Worm (Caenorhabditis elegans) whole organism, dauer: ENCODE measurements around the gene acy-4.

ENCODE experiments used
- unc-62 ChIP-seq: sonication (generic microtip); optimal IDR thresholded peaks from 2 replicates; lab custom pipeline; 2017; ENCODE audit warnings: missing biosample characterization, missing genetic modification reagents, missing genetic modification characterization

acy-4 gene

DNA sequence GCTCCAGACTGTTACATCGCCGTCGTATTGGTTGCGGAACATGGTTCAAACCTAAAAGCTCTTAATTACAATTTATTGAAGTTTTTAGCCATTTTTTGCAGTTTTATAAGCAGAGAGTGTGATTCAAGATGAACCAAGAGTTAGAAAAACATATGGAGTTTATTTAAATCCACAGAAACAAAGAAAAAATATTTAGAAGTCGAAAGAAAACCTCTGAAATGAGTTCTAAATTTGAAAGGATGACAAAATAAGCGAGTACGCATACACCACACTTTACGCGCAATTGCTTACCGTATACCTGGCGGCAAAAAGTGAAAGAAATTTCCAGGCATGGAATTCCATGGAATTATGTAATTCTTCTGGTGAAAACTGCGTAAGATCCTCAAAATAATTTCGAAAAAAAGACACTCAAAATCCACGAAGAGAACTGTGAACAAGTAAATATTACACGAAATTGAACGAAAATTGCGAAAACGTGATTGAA is 46.4 kb downstream of the acy-4 start, which contains the start of gene pas-6:
Gene pas-6, minus strand, starts transcription at position 51 of the 484 bp plus-strand sequence.
- TF ChIP-seq unc-62 (GFP tag; lab: Kevin White, UChicago) = no peak

DNA sequence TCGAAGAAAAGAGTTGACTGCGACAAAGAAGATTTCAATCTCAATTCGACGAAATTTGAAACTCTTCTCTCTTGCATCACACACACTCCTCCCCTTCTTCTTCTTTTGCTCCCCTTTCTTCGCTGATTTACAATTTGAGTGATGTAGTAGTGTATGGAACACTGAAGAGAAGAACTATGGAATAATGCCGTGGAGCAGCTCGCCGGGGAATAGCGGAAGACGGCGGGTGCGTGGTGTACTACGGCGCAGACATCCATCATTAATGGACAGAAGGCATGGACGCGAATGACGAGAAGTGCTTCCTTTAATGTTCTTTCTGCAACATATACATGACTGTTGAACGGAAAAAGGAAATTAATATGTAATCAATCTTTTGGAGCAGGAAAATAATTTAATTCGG is 47.8 kb downstream of the acy-4 start:
- no peak for TF ChIP-seq unc-62 (GFP tag; lab: Kevin White, UChicago)

DNA sequence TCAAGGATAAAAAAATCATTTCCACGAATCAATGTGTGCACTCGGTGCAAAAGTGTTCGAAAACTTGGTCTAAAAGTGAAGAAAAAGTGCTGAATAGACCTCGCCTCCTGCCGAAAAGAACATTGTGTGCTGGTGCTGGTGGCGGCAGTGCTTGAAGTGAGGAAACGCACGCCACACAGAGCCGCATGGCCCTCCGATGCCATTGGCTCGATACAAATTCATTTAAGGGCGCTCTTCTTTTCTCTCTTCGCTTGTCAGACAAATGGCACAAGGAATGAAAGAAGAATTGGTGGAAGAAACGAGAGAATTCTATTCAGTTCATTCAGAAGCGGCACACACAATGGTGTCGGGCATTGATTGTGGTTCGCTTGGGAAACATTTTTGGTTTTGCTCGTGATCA is 48.4 kb downstream of the acy-4 start:
- TF ChIP-seq unc-62 (GFP tag; lab: Kevin White, UChicago) = no peak

DNA sequence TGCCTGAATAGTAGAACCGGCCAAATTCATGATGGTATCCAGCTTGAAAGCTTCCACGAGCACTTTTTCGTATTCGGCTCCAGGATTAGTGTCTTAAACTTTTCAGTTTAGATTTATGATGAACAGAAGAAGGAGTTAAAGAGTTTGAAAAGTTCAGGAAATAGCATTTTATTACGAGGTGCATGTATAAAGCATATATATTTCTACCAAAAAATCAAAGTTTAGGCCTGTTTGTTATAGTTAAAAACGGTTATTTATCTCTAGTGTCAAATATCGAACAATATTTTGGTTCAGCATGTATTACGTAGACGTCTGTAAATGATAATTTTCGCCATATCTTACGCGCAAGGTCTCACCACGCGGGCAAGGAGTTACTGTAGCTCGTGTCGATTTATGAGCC is 49.4 kb downstream of the acy-4 start, which contains the start of gene klc-2:
Gene klc-2, minus strand, starts transcription at position 101 of the 400 bp plus-strand sequence.
- TF ChIP-seq unc-62 (GFP tag; lab: Kevin White, UChicago) = no peak

DNA sequence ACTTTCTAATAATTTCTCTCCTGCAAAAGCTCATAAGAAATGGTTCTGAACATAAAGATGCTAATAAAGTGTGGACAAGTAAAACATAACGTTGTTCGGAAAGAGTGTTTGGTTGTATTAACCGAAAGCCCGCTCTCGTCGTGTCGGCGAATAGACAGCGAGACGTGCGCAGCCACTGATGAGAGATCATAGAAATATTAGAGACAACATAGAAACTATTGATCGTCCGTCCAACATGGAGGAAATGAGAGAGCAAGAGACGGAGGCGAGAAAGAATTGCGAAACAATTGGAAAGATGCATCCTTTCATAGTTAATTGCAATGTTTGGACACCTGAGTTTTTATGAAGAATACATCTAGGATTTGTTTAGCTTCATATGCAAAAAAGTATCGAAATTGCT is 50.2 kb downstream of the acy-4 start:
- no peak for TF ChIP-seq unc-62 (GFP tag; lab: Kevin White, UChicago)

DNA sequence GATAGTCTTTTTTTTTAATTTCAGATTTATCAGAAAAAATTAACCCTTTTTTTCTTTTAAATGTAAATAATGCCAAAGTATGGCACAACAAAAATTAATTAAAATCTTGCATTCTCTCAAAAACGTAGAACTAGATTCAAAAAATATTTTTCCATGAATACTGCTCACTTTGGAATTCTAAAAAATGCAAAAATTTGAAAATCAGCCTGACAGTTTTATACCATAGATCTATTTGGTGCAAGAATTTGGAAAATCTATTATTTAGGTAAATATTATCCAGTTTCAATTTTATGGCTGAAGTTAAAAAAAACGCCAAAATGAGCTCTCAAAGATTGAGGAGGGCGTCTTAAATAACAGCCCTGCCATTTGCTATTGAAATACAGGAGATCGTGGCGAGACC is 51.0 kb downstream of the acy-4 start:
- no peak for TF ChIP-seq unc-62 (GFP tag; lab: Kevin White, UChicago)

DNA sequence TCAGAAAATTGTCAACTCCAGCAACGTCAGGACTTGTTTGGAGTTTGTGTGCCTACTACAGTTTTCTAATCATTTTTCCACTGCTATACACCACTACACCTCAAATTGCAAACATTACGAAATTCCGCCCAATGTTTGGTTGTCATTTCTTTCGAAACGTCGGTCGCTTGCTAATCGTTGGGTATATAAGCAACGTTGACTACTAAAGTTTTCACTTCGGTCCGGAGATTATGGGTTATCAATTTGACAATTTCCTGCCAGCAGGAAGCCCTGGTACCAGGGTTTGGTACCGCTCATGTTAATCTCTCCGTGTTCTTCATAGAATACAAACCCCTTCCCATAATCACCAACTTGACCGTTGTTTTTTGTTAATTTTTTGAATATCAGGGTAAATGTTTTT is 54.7 kb downstream of the acy-4 start:
- TF ChIP-seq unc-62 (GFP tag; lab: Kevin White, UChicago) = no peak
